Fruit fly (Drosophila melanogaster): Measurements from ENCODE around the gene Cyp4e3.

Cyp4e3 gene

dm6 chr2L:9790535-9790992 lies 40.7 kb upstream of the Cyp4e3 start, which contains the start of gene CG4036 (continued):
- no peak for TF ChIP-seq Ssrp (tag; optimal IDR thresholded peaks at IDR 0.05)
- no peak for TF ChIP-seq Trl (optimal IDR thresholded peaks at IDR 0.05)
- TF ChIP-seq Trl (GFP tag; optimal IDR thresholded peaks at IDR 0.05) = no peak
- no peak for TF ChIP-seq lilli (GFP tag; optimal IDR thresholded peaks at IDR 0.05)
- no peak for TF ChIP-seq pan (optimal IDR thresholded peaks at IDR 0.05)
- TF ChIP-seq pan (GFP tag; optimal IDR thresholded peaks at IDR 0.05 in 1 of 2, IDR thresholded peaks at IDR 0.05 in 1 of 2) = no peak
- no peak for TF ChIP-seq mld (GFP tag; IDR thresholded peaks at IDR 0.05; ENCODE audit: partially characterized antibody)
- TF ChIP-seq vnd (GFP tag; IDR thresholded peaks at IDR 0.05; ENCODE audit: partially characterized antibody) = no peak
- TF ChIP-seq crol (GFP tag; IDR thresholded peaks at IDR 0.05) = no peak
- TF ChIP-seq CG34376 (GFP tag; optimal IDR thresholded peaks at IDR 0.05) = no peak
- TF ChIP-seq Kr (GFP tag; optimal IDR thresholded peaks at IDR 0.05) = no peak
- no peak for TF ChIP-seq sna (GFP tag; IDR thresholded peaks at IDR 0.05; ENCODE audit: partially characterized antibody)
- no peak for TF ChIP-seq mirr (GFP tag; optimal IDR thresholded peaks at IDR 0.05)
- no peak for TF ChIP-seq cas (GFP tag; IDR thresholded peaks at IDR 0.05)
- TF ChIP-seq CG1233 (GFP tag; optimal IDR thresholded peaks at IDR 0.05) = no peak
- no peak for TF ChIP-seq CTCF (GFP tag; optimal IDR thresholded peaks at IDR 0.05)
- TF ChIP-seq unpg (GFP tag; optimal IDR thresholded peaks at IDR 0.05) = no peak
- TF ChIP-seq Hr78 (GFP tag; optimal IDR thresholded peaks at IDR 0.05) = no peak
- TF ChIP-seq oc (tag; optimal IDR thresholded peaks at IDR 0.05) = no peak
- no peak for TF ChIP-seq CG17612 (GFP tag; IDR thresholded peaks at IDR 0.05)
- no peak for TF ChIP-seq zfh1 (GFP tag; IDR thresholded peaks at IDR 0.05)
- no peak for TF ChIP-seq CG18262 (tag; optimal IDR thresholded peaks at IDR 0.05)
- TF ChIP-seq CG34224 (GFP tag; IDR thresholded peaks at IDR 0.05; ENCODE audit: partially characterized antibody) = 0 out of 3 replicates have a peak, but pooled peaks have one; percentile 9
- peak; percentile 45 for TF ChIP-seq nmo (GFP tag; optimal IDR thresholded peaks at IDR 0.05)
- TF ChIP-seq CG10979 (tag; optimal IDR thresholded peaks at IDR 0.05) = peak; percentile 19
- no peak for TF ChIP-seq B-H2 (GFP tag; optimal IDR thresholded peaks at IDR 0.05)
- TF ChIP-seq CG1024 (GFP tag; IDR thresholded peaks at IDR 0.05) = no peak
- no peak for TF ChIP-seq CG6683 (GFP tag; optimal IDR thresholded peaks at IDR 0.05)
- TF ChIP-seq Neu2 (GFP tag; optimal IDR thresholded peaks at IDR 0.05; ENCODE audit: borderline replicate concordance) = no peak
- no peak for TF ChIP-seq CG8944 (GFP tag; optimal IDR thresholded peaks at IDR 0.05)
- no peak for TF ChIP-seq pho (GFP tag; optimal IDR thresholded peaks at IDR 0.05)
- no peak for TF ChIP-seq dimm (GFP tag; IDR thresholded peaks at IDR 0.05)
- no peak for TF ChIP-seq CG11695 (GFP tag; IDR thresholded peaks at IDR 0.05)
- TF ChIP-seq run (tag; optimal IDR thresholded peaks at IDR 0.05) = no peak
- TF ChIP-seq Awh (GFP tag; IDR thresholded peaks at IDR 0.05) = no peak
- no peak for TF ChIP-seq CG2129 (GFP tag; IDR thresholded peaks at IDR 0.05; ENCODE audit: partially characterized antibody)
- no peak for TF ChIP-seq CG16813 (GFP tag; IDR thresholded peaks at IDR 0.05; ENCODE audit: partially characterized antibody)
- TF ChIP-seq sob (GFP tag; IDR thresholded peaks at IDR 0.05) = no peak
- TF ChIP-seq CG4820 (GFP tag; optimal IDR thresholded peaks at IDR 0.05) = no peak
- no peak for TF ChIP-seq nau (GFP tag; optimal IDR thresholded peaks at IDR 0.05)
- no peak for TF ChIP-seq sr (GFP tag; IDR thresholded peaks at IDR 0.05)
- TF ChIP-seq CG31224 (GFP tag; IDR thresholded peaks at IDR 0.05) = no peak
- TF ChIP-seq chif (GFP tag; optimal IDR thresholded peaks at IDR 0.05) = no peak
- TF ChIP-seq CG7786 (GFP tag; optimal IDR thresholded peaks at IDR 0.05) = no peak
- peak; percentile 33 for TF ChIP-seq nom (GFP tag; optimal IDR thresholded peaks at IDR 0.05)
- TF ChIP-seq Dfd (GFP tag; optimal IDR thresholded peaks at IDR 0.05) = no peak
- no peak for TF ChIP-seq Chrac-16 (GFP tag; optimal IDR thresholded peaks at IDR 0.05)
- no peak for TF ChIP-seq schlank (tag; optimal IDR thresholded peaks at IDR 0.05)
- TF ChIP-seq ewg (GFP tag; optimal IDR thresholded peaks at IDR 0.05) = no peak
- no peak for TF ChIP-seq CG4707 (GFP tag; optimal IDR thresholded peaks at IDR 0.05)
- no peak for TF ChIP-seq NfI (GFP tag; optimal IDR thresholded peaks at IDR 0.05)
- TF ChIP-seq Dref (GFP tag; IDR thresholded peaks at IDR 0.05) = peak; percentile 36; the same call in 1 of the 2 replicates

Measured in whole organism, embryonic.